Worm (Caenorhabditis elegans): ENCODE results near the gene F53A2.11.

The F53A2.11 gene

DNA sequence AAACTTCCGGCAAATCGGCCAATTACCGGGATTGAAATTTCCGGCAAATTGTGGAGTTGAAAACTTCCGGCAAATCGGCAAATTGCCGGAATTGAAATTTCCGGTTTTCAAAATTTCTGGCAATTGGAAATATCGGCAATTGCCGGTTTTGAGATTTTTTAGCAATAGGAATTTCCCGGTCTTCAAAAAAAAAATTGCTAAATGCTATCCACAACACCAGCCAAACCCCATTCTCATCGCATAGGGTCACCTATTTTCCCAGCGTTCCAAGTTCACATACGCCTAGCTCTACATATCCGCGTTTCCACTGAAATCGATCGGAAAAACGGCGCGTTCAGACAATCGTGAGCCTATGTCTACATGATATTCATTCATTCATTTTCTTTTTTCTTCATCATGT is 37.1 kb downstream of the F53A2.11 start, which contains the start of gene F56A8.8:
TSS of gene F56A8.8 (plus strand) at position 301 of the 400 bp plus-strand sequence.
- TF ChIP-seq hlh-15 (tag; optimal IDR thresholded peaks at IDR 0.05) (no peak), eyg-1 (tag; optimal IDR thresholded peaks at IDR 0.05) (no peak), tbx-2 (tag; optimal IDR thresholded peaks at IDR 0.05) (no peak), hlh-30 (tag; optimal IDR thresholded peaks at IDR 0.05; ENCODE audit: insufficient read depth) (no peak), ceh-19 (GFP tag; optimal IDR thresholded peaks at IDR 0.05) (no peak)

- no peak for TF ChIP-seq pha-2 (tag; optimal IDR thresholded peaks at IDR 0.05)
- TF ChIP-seq pat-9 (tag; optimal IDR thresholded peaks at IDR 0.05) = no peak
- TF ChIP-seq hlh-8 (tag; optimal IDR thresholded peaks at IDR 0.05) = no peak
- TF ChIP-seq K02D7.2 (tag; optimal IDR thresholded peaks at IDR 0.05) = no peak
- TF ChIP-seq eyg-1 (tag; optimal IDR thresholded peaks at IDR 0.05) = no peak
- TF ChIP-seq sdc-2 (tag; optimal IDR thresholded peaks at IDR 0.05) = no peak
- TF ChIP-seq pha-4 (tag; optimal IDR thresholded peaks at IDR 0.05) = no peak
- no peak for TF ChIP-seq sox-4 (tag; optimal IDR thresholded peaks at IDR 0.05)
- TF ChIP-seq ceh-24 (tag; optimal IDR thresholded peaks at IDR 0.05) = no peak
- TF ChIP-seq T23F11.4 (GFP tag; optimal IDR thresholded peaks at IDR 0.05) = no peak
- TF ChIP-seq ceh-31 (tag; optimal IDR thresholded peaks at IDR 0.05) = no peak
- TF ChIP-seq che-1 (tag; optimal IDR thresholded peaks at IDR 0.05) = no peak
- TF ChIP-seq unc-55 (GFP tag; optimal IDR thresholded peaks at IDR 0.05) = no peak
- TF ChIP-seq hlh-15 (tag; optimal IDR thresholded peaks at IDR 0.05) = no peak
- no peak for TF ChIP-seq odd-2 (tag; optimal IDR thresholded peaks at IDR 0.05)
Observed at ce11 chrIII:13277881-13278500, 44.5 kb downstream of the F53A2.11 start.

- TF ChIP-seq dve-1 (tag; optimal IDR thresholded peaks at IDR 0.05) (no peak), ets-4 (tag; optimal IDR thresholded peaks at IDR 0.05) (no peak), ceh-18 (tag; optimal IDR thresholded peaks at IDR 0.05) (no peak), rnt-1 (tag; optimal IDR thresholded peaks at IDR 0.05) (no peak), pax-1 (tag; optimal IDR thresholded peaks at IDR 0.05) (no peak), ceh-30 (tag; optimal IDR thresholded peaks at IDR 0.05) (no peak), syd-9 (tag; optimal IDR thresholded peaks at IDR 0.05) (no peak), unc-3 (GFP tag; conservative IDR thresholded peaks at IDR 0.05) (no peak), unc-3 (tag; optimal IDR thresholded peaks at IDR 0.05) (no peak), hlh-6 (tag; optimal IDR thresholded peaks at IDR 0.05) (no peak), pat-9 (tag; optimal IDR thresholded peaks at IDR 0.05) (no peak), pha-2 (tag; optimal IDR thresholded peaks at IDR 0.05) (no peak), pqm-1 (tag; optimal IDR thresholded peaks at IDR 0.05) (no peak), K09A11.1 (tag; optimal IDR thresholded peaks at IDR 0.05; ENCODE audit: insufficient read depth) (no peak), hlh-8 (tag; optimal IDR thresholded peaks at IDR 0.05) (no peak)
Observed at ce11 chrIII:13276958-13277357, 45.5 kb downstream of the F53A2.11 start, which contains the start of gene unc-64. Gene unc-64 (plus strand): TSS chrIII:13277258.

DNA sequence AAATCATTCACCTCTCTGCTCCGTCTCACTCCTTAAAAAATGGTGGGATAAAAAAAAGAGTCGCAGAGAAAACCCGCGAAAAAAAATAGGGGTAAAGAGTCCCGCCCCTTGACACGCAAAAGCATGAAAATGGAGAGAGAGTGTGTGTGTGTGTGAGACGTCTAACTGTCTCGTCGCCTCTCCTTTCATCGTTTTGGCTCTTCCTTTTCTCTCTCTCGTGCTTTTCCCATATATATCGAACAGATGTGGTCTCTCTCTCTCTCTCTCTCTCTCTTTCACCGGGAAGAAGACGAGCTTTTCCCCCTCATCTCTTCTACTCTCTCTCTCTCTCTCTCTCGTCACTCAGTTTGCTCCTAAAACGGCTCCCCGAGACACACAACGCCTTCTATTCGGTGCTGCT is 46.7 kb downstream of the F53A2.11 start:
- no peak for TF ChIP-seq ceh-9 (tag; optimal IDR thresholded peaks at IDR 0.05)
- no peak for TF ChIP-seq pat-9 (tag; optimal IDR thresholded peaks at IDR 0.05)
- no peak for TF ChIP-seq C08G9.2 (tag; optimal IDR thresholded peaks at IDR 0.05)
- TF ChIP-seq tbx-2 (tag; optimal IDR thresholded peaks at IDR 0.05) = peak; percentile 76
- no peak for TF ChIP-seq unc-55 (GFP tag; optimal IDR thresholded peaks at IDR 0.05)
- TF ChIP-seq hlh-13 (GFP tag; optimal IDR thresholded peaks at IDR 0.05) = no peak
- TF ChIP-seq hlh-6 (tag; optimal IDR thresholded peaks at IDR 0.05) = no peak
- TF ChIP-seq lin-11 (tag; optimal IDR thresholded peaks at IDR 0.05) = no peak
- no peak for TF ChIP-seq ets-4 (tag; optimal IDR thresholded peaks at IDR 0.05)
- no peak for TF ChIP-seq syd-9 (tag; optimal IDR thresholded peaks at IDR 0.05)
- peak; percentile 31 for TF ChIP-seq hlh-30 (tag; optimal IDR thresholded peaks at IDR 0.05; ENCODE audit: insufficient read depth)
- no peak for TF ChIP-seq K02D7.2 (tag; optimal IDR thresholded peaks at IDR 0.05)
- peak; percentile 84 for TF ChIP-seq ceh-31 (tag; optimal IDR thresholded peaks at IDR 0.05)
- no peak for TF ChIP-seq ceh-2 (tag; optimal IDR thresholded peaks at IDR 0.05)
- TF ChIP-seq pqm-1 (tag; optimal IDR thresholded peaks at IDR 0.05) = no peak
- TF ChIP-seq ceh-6 (GFP tag; optimal IDR thresholded peaks at IDR 0.05) = no peak
- TF ChIP-seq sox-4 (tag; optimal IDR thresholded peaks at IDR 0.05) = no peak
- TF ChIP-seq unc-3 (GFP tag; conservative IDR thresholded peaks at IDR 0.05) = no peak
- no peak for TF ChIP-seq unc-3 (tag; optimal IDR thresholded peaks at IDR 0.05)
- no peak for TF ChIP-seq fax-1 (tag; optimal IDR thresholded peaks at IDR 0.05)
- no peak for TF ChIP-seq elt-2 (tag; optimal IDR thresholded peaks at IDR 0.05)
- TF ChIP-seq ceh-34 (tag; optimal IDR thresholded peaks at IDR 0.05) = no peak
- no peak for TF ChIP-seq fkh-10 (GFP tag; optimal IDR thresholded peaks at IDR 0.05)
- no peak for TF ChIP-seq mec-3 (tag; optimal IDR thresholded peaks at IDR 0.05; ENCODE audit: borderline replicate concordance)
- TF ChIP-seq pha-4 (tag; optimal IDR thresholded peaks at IDR 0.05) = no peak
- TF ChIP-seq pha-2 (tag; optimal IDR thresholded peaks at IDR 0.05) = no peak
- no peak for TF ChIP-seq sox-2 (GFP tag; IDR thresholded peaks at IDR 0.05)
- no peak for TF ChIP-seq unc-86 (tag; optimal IDR thresholded peaks at IDR 0.05)
- peak; percentile 47 for TF ChIP-seq ceh-19 (GFP tag; optimal IDR thresholded peaks at IDR 0.05)
- TF ChIP-seq T23F11.4 (GFP tag; optimal IDR thresholded peaks at IDR 0.05) = no peak
- no peak for TF ChIP-seq ceh-30 (tag; optimal IDR thresholded peaks at IDR 0.05)
